Worm (Caenorhabditis elegans) whole organism, early embryonic: ENCODE measurements around the gene ZK686.3.

Experiments used
- B0310.2 ChIP-seq: sonication (generic microtip); optimal IDR thresholded peaks from 2 replicates; lab custom pipeline; 2016; ENCODE audit warnings: mild to moderate bottlenecking, missing genetic modification characterization, missing compliant biosample characterization
- F13C5.2 ChIP-seq: sonication (generic microtip); optimal IDR thresholded peaks from 2 replicates; lab custom pipeline; 2017; ENCODE audit warnings: mild to moderate bottlenecking, missing genetic modification characterization, inconsistent platforms, missing compliant biosample characterization
- aly-1 ChIP-seq: sonication (generic microtip); optimal IDR thresholded peaks from 2 replicates; lab custom pipeline; 2016; ENCODE audit warnings: missing genetic modification characterization, missing compliant biosample characterization
- ama-1 ChIP-seq: fragments of 150-350 bp; optimal IDR thresholded peaks from 2 replicates; lab custom pipeline; 2014
- ceh-13 ChIP-seq: fragments of 200-800 bp; sonication (Bioruptor generic); optimal IDR thresholded peaks from 2 replicates; lab custom pipeline; 2018; ENCODE audit warnings: mild to moderate bottlenecking, missing genetic modification characterization, missing compliant biosample characterization
- ceh-36 ChIP-seq: sonication (generic microtip); optimal IDR thresholded peaks from 2 replicates; lab custom pipeline; 2016; ENCODE audit warnings: missing genetic modification characterization, inconsistent platforms, missing compliant biosample characterization
- ets-7 ChIP-seq: sonication (generic microtip); optimal IDR thresholded peaks from 2 replicates; lab custom pipeline; 2016; ENCODE audit warnings: missing genotype, missing genetic modification characterization, missing compliant biosample characterization
- flt-1 ChIP-seq: fragments of 200-800 bp; sonication (Bioruptor generic); IDR thresholded peaks from 2 replicates; pipeline ENCODE4 v1.3.6; 2022; ENCODE audit warnings: missing genetic modification characterization, missing compliant biosample characterization
- hmbx-1 ChIP-seq: sonication (generic microtip); optimal IDR thresholded peaks from 2 replicates; lab custom pipeline; 2016; ENCODE audit warnings: mild to moderate bottlenecking, missing genetic modification characterization, missing compliant biosample characterization
- hmg-4 ChIP-seq: fragments of 200-800 bp; sonication (Bioruptor generic); optimal IDR thresholded peaks from 2 replicates; lab custom pipeline; 2018; ENCODE audit warnings: mild to moderate bottlenecking, missing genetic modification characterization, missing compliant biosample characterization
- hnd-1 ChIP-seq: sonication (generic microtip); optimal IDR thresholded peaks from 2 replicates; lab custom pipeline; 2016; ENCODE audit warnings: missing genetic modification characterization, missing compliant biosample characterization
- pes-1 ChIP-seq: fragments of 200-800 bp; sonication (Bioruptor generic); IDR thresholded peaks from 2 replicates; pipeline ENCODE4 v1.3.6; 2022; ENCODE audit warnings: missing genetic modification reagents, missing genetic modification characterization, missing compliant biosample characterization
- scrt-1 ChIP-seq: fragments of 200-800 bp; sonication (Bioruptor generic); IDR thresholded peaks from 2 replicates; pipeline ENCODE4 v1.3.6; 2022; ENCODE audit warnings: missing genetic modification characterization, missing compliant biosample characterization
- sea-1 ChIP-seq: fragments of 200-800 bp; sonication (Bioruptor generic); conservative IDR thresholded peaks from 2 replicates; pipeline ENCODE4 v1.3.6; 2022; ENCODE audit warnings: missing genetic modification characterization, missing compliant biosample characterization
- tbx-11 ChIP-seq: fragments of 200-800 bp; sonication (Bioruptor generic); IDR thresholded peaks from 2 replicates; pipeline ENCODE4 v1.3.6; 2022; ENCODE audit warnings: missing genetic modification characterization, missing compliant biosample characterization
- tbx-37 ChIP-seq: fragments of 200-800 bp; sonication (Bioruptor generic); conservative IDR thresholded peaks from 2 replicates; pipeline ENCODE4 v1.3.6; 2022; ENCODE audit warnings: missing genetic modification reagents, missing genetic modification characterization, missing compliant biosample characterization
- tra-4 ChIP-seq: sonication (generic microtip); optimal IDR thresholded peaks from 2 replicates; lab custom pipeline; 2017; ENCODE audit warnings: missing genetic modification characterization, missing compliant biosample characterization

The ZK686.3 gene

DNA sequence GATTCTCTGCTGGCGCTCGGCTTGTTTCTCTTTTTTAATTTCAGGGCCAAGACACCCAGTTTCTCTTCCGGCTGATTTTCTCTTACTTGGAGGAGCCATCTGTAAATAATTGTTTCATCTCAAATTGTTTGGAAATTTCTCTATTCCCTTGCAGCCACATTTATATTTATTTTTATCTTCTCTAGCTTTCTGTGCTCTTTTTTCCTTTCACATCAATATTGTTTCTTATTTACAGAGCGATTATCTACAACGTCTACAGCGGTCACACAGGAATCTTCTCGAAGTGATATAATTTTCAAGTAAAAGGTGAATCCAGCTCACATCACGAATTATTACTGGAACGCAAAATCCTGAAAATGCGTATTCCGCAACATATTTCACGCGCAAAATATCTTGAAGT, 4.0 kb upstream of the ZK686.3 start, which contains the start of the genes ZK686.6 and ZK686.1:
ZK686.6 (minus strand) TSS at position 101 of the 400 bp plus-strand sequence.
ZK686.1 (plus strand) TSS at position 234 of the 400 bp plus-strand sequence.
- no peak for TF ChIP-seq B0310.2 (tag; lab: Kevin White, UChicago)
- TF ChIP-seq scrt-1 (GFP tag; lab: Robert Waterston, UW), result no peak
- no peak for TF ChIP-seq pes-1 (GFP tag; lab: Robert Waterston, UW)
- TF ChIP-seq tbx-11, result no peak
- no peak for TF ChIP-seq ama-1 (lab: Kevin White, UChicago)
- TF ChIP-seq flt-1 (GFP tag; lab: Robert Waterston, UW), result no peak
- TF ChIP-seq hmbx-1 (tag; lab: Kevin White, UChicago), result no peak
- TF ChIP-seq aly-1 (tag; lab: Kevin White, UChicago), result no peak
- TF ChIP-seq hmg-4 (GFP tag; lab: Kevin White, UChicago), result no peak
- no peak for TF ChIP-seq sea-1 (GFP tag; lab: Robert Waterston, UW)
- TF ChIP-seq hnd-1 (tag; lab: Kevin White, UChicago), result no peak
- no peak for TF ChIP-seq F13C5.2 (tag; lab: Kevin White, UChicago)
- no peak for TF ChIP-seq ets-7 (tag; lab: Kevin White, UChicago)
- no peak for TF ChIP-seq tbx-37 (GFP tag; lab: Robert Waterston, UW)

DNA sequence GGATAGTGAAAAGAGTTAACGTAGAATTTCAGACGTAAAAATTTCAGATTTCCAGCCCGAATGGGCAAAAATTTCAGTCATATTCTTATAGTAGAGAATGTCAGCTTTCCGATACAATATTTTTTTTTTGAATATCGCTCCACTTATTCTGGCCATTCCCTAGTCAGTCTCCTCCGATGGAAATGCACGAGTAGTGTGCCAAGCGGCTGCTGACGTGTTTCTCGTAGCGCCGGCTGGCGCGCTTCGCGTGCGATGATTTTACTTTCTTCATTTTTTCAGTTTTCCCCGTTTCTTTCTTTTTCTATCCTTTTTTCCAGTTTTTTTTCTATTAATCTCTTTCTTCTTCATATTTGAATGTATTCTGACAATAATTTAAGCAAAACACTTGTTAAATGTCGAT, 2.1 kb upstream of the ZK686.3 start:
- TF ChIP-seq flt-1 (GFP tag; lab: Robert Waterston, UW) (0 out of 2 replicates have a peak, but pooled peaks have one; percentile 15), pes-1 (GFP tag; lab: Robert Waterston, UW) (0 out of 2 replicates have a peak, but pooled peaks have one; percentile 24)

DNA sequence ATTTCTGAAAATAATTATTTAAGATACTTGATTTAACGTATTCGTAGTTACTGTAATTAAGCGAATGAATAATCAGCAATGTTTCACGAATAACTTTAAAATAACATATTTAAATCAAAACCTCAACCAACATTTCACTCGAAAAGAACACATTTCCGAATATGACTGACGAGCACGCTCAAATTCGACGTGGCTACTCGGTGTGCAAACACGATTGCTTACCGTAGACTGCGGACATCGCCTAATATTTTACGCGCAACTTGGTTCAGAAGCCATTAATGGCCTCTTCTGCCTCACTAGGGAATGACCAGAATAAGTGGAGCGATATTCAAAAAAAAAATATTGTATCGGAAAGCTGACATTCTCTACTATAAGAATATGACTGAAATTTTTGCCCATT, 1.1 kb upstream of the ZK686.3 start, which contains the start of gene snu-23:
snu-23 (minus strand) TSS at position 156 of the 400 bp plus-strand sequence.
- TF ChIP-seq ceh-13 (GFP tag; lab: Kevin White, UChicago), result no peak
- no peak for TF ChIP-seq hnd-1 (tag; lab: Kevin White, UChicago)
- no peak for TF ChIP-seq hmbx-1 (tag; lab: Kevin White, UChicago)
- TF ChIP-seq ets-7 (tag; lab: Kevin White, UChicago), result no peak
- TF ChIP-seq tra-4 (tag; lab: Kevin White, UChicago), result no peak
- TF ChIP-seq hmg-4 (GFP tag; lab: Kevin White, UChicago), result no peak
- TF ChIP-seq scrt-1 (GFP tag; lab: Robert Waterston, UW), result no peak
- no peak for TF ChIP-seq ama-1 (lab: Kevin White, UChicago)
- TF ChIP-seq tbx-11, result no peak
- TF ChIP-seq aly-1 (tag; lab: Kevin White, UChicago), result no peak

DNA sequence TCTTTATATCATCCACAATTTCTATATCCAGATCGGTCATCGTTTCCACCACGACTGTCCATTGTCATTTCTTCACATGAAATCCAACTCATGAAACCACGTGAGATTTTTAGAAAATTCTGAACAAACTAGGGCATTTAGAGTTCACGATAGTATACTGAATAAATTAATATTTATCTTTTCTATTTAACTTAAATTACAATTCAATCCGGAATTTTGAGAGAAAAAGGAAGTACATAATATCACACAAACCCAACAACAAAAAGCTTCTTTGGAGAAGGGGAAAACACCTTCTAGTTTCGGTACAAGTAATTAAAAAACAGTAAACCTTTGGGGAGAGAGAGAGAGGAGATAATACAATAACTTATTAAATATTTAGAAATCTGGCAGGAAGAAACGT, 1.4 kb downstream of the ZK686.3 start, which contains the start of gene ZK686.5:
ZK686.5 (minus strand) TSS at position 101 of the 400 bp plus-strand sequence.
- no peak for TF ChIP-seq ceh-13 (GFP tag; lab: Kevin White, UChicago)
- no peak for TF ChIP-seq hnd-1 (tag; lab: Kevin White, UChicago)
- no peak for TF ChIP-seq scrt-1 (GFP tag; lab: Robert Waterston, UW)
- TF ChIP-seq ets-7 (tag; lab: Kevin White, UChicago), result no peak
- no peak for TF ChIP-seq flt-1 (GFP tag; lab: Robert Waterston, UW)
- no peak for TF ChIP-seq F13C5.2 (tag; lab: Kevin White, UChicago)
- no peak for TF ChIP-seq B0310.2 (tag; lab: Kevin White, UChicago)

DNA sequence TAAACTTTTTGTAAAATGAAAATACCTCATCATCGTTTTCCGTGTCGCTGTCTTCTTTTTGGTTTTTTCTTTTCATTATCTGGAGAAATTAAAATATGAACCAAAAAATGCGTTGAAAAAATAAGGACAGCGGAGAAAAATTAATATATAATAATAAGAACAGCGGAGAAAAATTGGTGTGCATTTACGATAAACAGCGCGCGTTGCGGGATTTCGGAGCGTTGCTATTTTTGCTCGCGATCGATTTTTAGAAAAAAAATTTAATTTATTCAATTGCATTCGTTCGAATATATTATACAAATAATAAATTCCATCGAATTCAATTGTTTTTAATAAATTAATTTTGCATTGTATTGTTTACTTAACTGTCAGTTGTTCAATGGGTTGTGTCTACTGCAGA, 2.9 kb downstream of the ZK686.3 start, which contains the start of gene ZK686.2:
ZK686.2 (minus strand) TSS at position 79 of the 400 bp plus-strand sequence.
- no peak for TF ChIP-seq tbx-37 (GFP tag; lab: Robert Waterston, UW)
- no peak for TF ChIP-seq ets-7 (tag; lab: Kevin White, UChicago)
- TF ChIP-seq pes-1 (GFP tag; lab: Robert Waterston, UW), result no peak

DNA sequence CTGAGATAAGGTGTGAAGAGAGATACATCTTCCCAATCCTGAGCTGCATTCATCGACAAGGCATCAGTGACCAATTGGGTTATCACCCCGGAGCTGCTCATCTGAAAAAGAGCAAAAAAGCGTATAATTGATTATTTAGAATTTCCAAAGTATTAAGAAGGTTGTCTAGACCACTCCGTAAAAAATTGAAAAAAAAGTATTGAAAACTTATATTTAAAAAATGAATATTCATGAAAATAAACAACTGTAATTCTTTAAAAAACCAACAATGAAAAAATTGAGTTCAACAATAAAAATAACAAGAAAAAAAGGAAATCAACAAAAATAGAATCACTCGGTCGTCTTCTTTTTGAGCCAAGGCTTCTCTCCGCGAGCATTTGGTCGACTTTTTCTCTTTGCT, 5.4 kb downstream of the ZK686.3 start, which contains the start of gene mtx-2:
mtx-2 (minus strand) TSS at position 101 of the 400 bp plus-strand sequence.
- TF ChIP-seq ets-7 (tag; lab: Kevin White, UChicago), result no peak
- TF ChIP-seq ceh-13 (GFP tag; lab: Kevin White, UChicago), result no peak
- no peak for TF ChIP-seq tra-4 (tag; lab: Kevin White, UChicago)
- TF ChIP-seq tbx-37 (GFP tag; lab: Robert Waterston, UW), result no peak
- no peak for TF ChIP-seq tbx-11

DNA sequence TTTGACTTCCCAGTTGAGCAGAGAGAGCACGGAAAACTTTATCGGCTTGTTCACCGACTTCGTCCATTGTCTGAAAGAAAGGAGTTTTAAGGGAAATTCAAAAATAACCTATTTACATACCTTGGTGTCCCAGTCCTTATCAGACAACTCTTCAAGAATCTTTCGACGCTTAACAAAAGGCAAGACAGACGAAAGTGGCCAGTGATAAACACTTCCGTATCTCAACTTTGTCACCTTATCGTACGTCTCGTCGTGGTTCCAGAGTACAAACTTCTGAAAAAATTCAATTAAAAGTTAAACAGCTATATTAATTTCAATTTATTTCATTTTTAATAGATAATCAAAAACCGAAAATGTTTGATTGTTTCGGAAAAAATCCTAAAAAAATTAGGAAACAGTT, 6.6 kb downstream of the ZK686.3 start:
- TF ChIP-seq B0310.2 (tag; lab: Kevin White, UChicago), result no peak
- no peak for TF ChIP-seq hmg-4 (GFP tag; lab: Kevin White, UChicago)
- no peak for TF ChIP-seq F13C5.2 (tag; lab: Kevin White, UChicago)
- TF ChIP-seq hmbx-1 (tag; lab: Kevin White, UChicago), result no peak
- TF ChIP-seq tbx-11, result no peak
- TF ChIP-seq tra-4 (tag; lab: Kevin White, UChicago), result no peak
- TF ChIP-seq tbx-37 (GFP tag; lab: Robert Waterston, UW), result no peak
- TF ChIP-seq sea-1 (GFP tag; lab: Robert Waterston, UW), result no peak
- no peak for TF ChIP-seq ets-7 (tag; lab: Kevin White, UChicago)
- TF ChIP-seq ceh-36 (tag; lab: Kevin White, UChicago), result no peak

DNA sequence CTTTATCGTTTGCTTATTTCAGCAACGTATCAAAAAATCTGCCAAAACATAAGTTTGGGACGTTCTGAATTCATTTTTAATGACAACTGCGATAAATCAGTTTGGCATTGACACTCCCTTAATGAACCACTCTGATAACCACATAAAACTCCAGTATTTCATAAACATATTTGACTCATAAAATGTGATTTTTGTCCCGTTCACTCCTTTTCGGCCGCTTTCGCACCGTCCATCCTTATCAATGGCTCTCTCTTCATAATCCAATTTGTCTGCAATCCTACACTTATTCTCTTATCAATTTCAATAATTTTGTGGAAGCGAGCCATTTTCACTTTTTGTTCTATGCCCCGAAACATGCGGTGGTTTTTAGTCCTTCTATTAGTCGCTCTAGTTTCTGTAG, 10.3 kb downstream of the ZK686.3 start, which contains the start of gene pcp-1:
pcp-1 (plus strand) TSS at position 342 of the 400 bp plus-strand sequence.
- TF ChIP-seq sea-1 (GFP tag; lab: Robert Waterston, UW) (no peak), flt-1 (GFP tag; lab: Robert Waterston, UW) (no peak), hnd-1 (tag; lab: Kevin White, UChicago) (no peak), ama-1 (lab: Kevin White, UChicago) (no peak), tbx-37 (GFP tag; lab: Robert Waterston, UW) (no peak), hmg-4 (GFP tag; lab: Kevin White, UChicago) (no peak), ets-7 (tag; lab: Kevin White, UChicago) (no peak), F13C5.2 (tag; lab: Kevin White, UChicago) (no peak), hmbx-1 (tag; lab: Kevin White, UChicago) (no peak), scrt-1 (GFP tag; lab: Robert Waterston, UW) (no peak), ceh-36 (tag; lab: Kevin White, UChicago) (no peak), ceh-13 (GFP tag; lab: Kevin White, UChicago) (no peak)
